Fruit fly (Drosophila melanogaster) whole organism, prepupa: ENCODE data around the gene CG42780.

Experiments used
- CG1621 ChIP-seq: fragments of 200-800 bp; sonication (Bioruptor generic); optimal IDR thresholded peaks from 3 replicates; lab custom pipeline; 2018; ENCODE audit warnings: missing biosample characterization, mild to moderate bottlenecking, missing genetic modification characterization
- CG4318 ChIP-seq: fragments of 200-800 bp; sonication (Bioruptor generic); optimal IDR thresholded peaks from 3 replicates; lab custom pipeline; 2017; ENCODE audit warnings: missing biosample characterization, mild to moderate bottlenecking, missing genetic modification characterization
- CG6808 ChIP-seq: fragments of 200-800 bp; sonication (Bioruptor generic); optimal IDR thresholded peaks from 3 replicates; lab custom pipeline; 2017; ENCODE audit warnings: missing biosample characterization, missing genetic modification characterization, mild to moderate bottlenecking, moderate library complexity, missing genetic modification reagents
- CG8319 ChIP-seq: fragments of 200-800 bp; sonication (Bioruptor generic); optimal IDR thresholded peaks from 3 replicates; lab custom pipeline; 2016; ENCODE audit warnings: missing biosample characterization, missing genetic modification characterization
- CG8632 ChIP-seq: fragments of 200-800 bp; sonication (Bioruptor generic); optimal IDR thresholded peaks from 3 replicates; lab custom pipeline; 2016; ENCODE audit warnings: missing biosample characterization, missing genetic modification characterization
- Eip78C ChIP-seq: fragments of 200-800 bp; sonication (Bioruptor generic); peaks from one replicate; lab custom pipeline; 2016; ENCODE audit warnings: missing biosample characterization, missing genetic modification characterization
- Ets21C ChIP-seq: fragments of 200-800 bp; sonication (Bioruptor generic); optimal IDR thresholded peaks from 3 replicates; lab custom pipeline; 2016; ENCODE audit warnings: missing biosample characterization, missing genetic modification characterization
- Hr4 ChIP-seq: fragments of 200-800 bp; sonication (Bioruptor generic); optimal IDR thresholded peaks from 3 replicates; lab custom pipeline; 2016; ENCODE audit warnings: missing biosample characterization, missing genetic modification characterization
- Sox102F ChIP-seq: fragments of 200-800 bp; sonication (Bioruptor generic); optimal IDR thresholded peaks from 2 replicates; lab custom pipeline; 2016; ENCODE audit warnings: missing biosample characterization, mild to moderate bottlenecking, missing genetic modification characterization
- acj6 ChIP-seq: fragments of 200-800 bp; sonication (Bioruptor generic); optimal IDR thresholded peaks from 3 replicates; lab custom pipeline; 2016; ENCODE audit warnings: missing biosample characterization, missing genetic modification characterization
- fd59A ChIP-seq: fragments of 200-800 bp; sonication (Bioruptor generic); optimal IDR thresholded peaks from 2 replicates; lab custom pipeline; 2017; ENCODE audit warnings: missing biosample characterization, mild to moderate bottlenecking, missing genetic modification characterization, missing genetic modification reagents
- lz ChIP-seq: fragments of 200-800 bp; sonication (Bioruptor generic); optimal IDR thresholded peaks from 3 replicates; lab custom pipeline; 2016; ENCODE audit warnings: missing biosample characterization, missing genetic modification characterization
- ss ChIP-seq, 2 experiments: fragments of 200-800 bp; sonication (Bioruptor generic); optimal IDR thresholded peaks; 2 replicates in 1 of 2; 3 replicates in 1 of 2; lab custom pipeline; 2017 to 2018; ENCODE audit warnings: mild to moderate bottlenecking in 2 of 2, missing biosample characterization in 2 of 2, missing genetic modification characterization in 2 of 2, moderate library complexity in 1 of 2
- svp ChIP-seq: fragments of 200-800 bp; sonication (Bioruptor generic); peaks from one replicate; lab custom pipeline; 2016; ENCODE audit warnings: missing biosample characterization, missing genetic modification characterization

DNA sequence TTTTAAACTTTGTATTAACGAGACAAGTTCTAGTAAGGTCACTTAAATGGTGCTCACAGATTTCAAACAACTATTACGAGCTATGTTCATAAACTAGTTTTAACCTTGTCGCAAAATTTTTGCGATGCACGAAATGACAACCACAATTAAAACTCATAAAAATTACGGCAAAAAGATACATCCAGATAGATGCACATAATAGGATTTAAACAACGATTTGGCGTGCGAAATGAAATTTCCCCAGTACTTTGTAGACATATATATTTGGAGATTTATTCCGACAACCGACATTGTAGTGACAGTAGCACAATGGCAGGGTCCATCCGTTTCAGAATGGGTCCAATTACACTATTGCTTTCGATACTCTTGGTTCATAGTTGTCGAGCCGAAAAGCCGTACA lies 45.8 kb upstream of the CG42780 start, which contains the start of gene CheA7a:
- no peak for TF ChIP-seq ss (GFP tag; optimal IDR thresholded peaks at IDR 0.05; lab: Kevin White, UChicago)
- TF ChIP-seq lz = no peak
- TF ChIP-seq acj6 (GFP tag; lab: Kevin White, UChicago) = no peak
- no peak for TF ChIP-seq CG8319
- no peak for TF ChIP-seq CG6808 (GFP tag; lab: Kevin White, UChicago)
- no peak for TF ChIP-seq Eip78C (GFP tag; lab: Kevin White, UChicago)
- TF ChIP-seq Ets21C (GFP tag; lab: Kevin White, UChicago) = no peak
- no peak for TF ChIP-seq Hr4 (GFP tag; lab: Kevin White, UChicago)
- TF ChIP-seq svp (GFP tag; lab: Kevin White, UChicago) = no peak
- no peak for TF ChIP-seq CG8632 (GFP tag; lab: Kevin White, UChicago)
- no peak for TF ChIP-seq fd59A
- TF ChIP-seq Sox102F (GFP tag; lab: Kevin White, UChicago) = no peak
- TF ChIP-seq CG1621 (tag; lab: Kevin White, UChicago) = no peak
- TF ChIP-seq CG4318 (GFP tag; lab: Kevin White, UChicago) = no peak
